Fruit fly (Drosophila melanogaster) whole organism, pupa: Measurements from ENCODE around the gene CAH7.

ENCODE experiments used
- CG10348 ChIP-seq: fragments of 200-800 bp; sonication (Bioruptor generic); IDR thresholded peaks from 2 replicates; pipeline ENCODE4 v1.3.6; 2022; ENCODE audit warnings: missing biosample characterization, missing genetic modification characterization
- CG14655 ChIP-seq: fragments of 200-800 bp; sonication (Bioruptor generic); optimal IDR thresholded peaks from 3 replicates; lab custom pipeline; 2017; ENCODE audit warnings: mild to moderate bottlenecking, missing biosample characterization, missing genetic modification reagents, missing genetic modification characterization
- CG15710 ChIP-seq: fragments of 200-800 bp; sonication (Bioruptor generic); optimal IDR thresholded peaks from 2 replicates; lab custom pipeline; 2018; ENCODE audit warnings: missing biosample characterization, mild to moderate bottlenecking, missing genetic modification characterization, moderate library complexity
- CG32121 ChIP-seq: fragments of 200-800 bp; sonication (Bioruptor generic); IDR thresholded peaks from 2 replicates; pipeline ENCODE4 v1.3.6; 2022; ENCODE audit warnings: missing biosample characterization, missing genetic modification characterization
- CG34367 ChIP-seq: fragments of 200-800 bp; sonication (Bioruptor generic); optimal IDR thresholded peaks from 2 replicates; lab custom pipeline; 2018; ENCODE audit warnings: missing biosample characterization, mild to moderate bottlenecking, missing genetic modification characterization
- CG4496 ChIP-seq: fragments of 200-800 bp; sonication (Bioruptor generic); IDR thresholded peaks from 3 replicates; pipeline ENCODE4 v1.3.6; 2022; ENCODE audit warnings: missing biosample characterization, missing genetic modification characterization
- CG8301 ChIP-seq: fragments of 200-800 bp; sonication (Bioruptor generic); optimal IDR thresholded peaks from 2 replicates; lab custom pipeline; 2018; ENCODE audit warnings: missing biosample characterization, mild to moderate bottlenecking, missing genetic modification characterization
- CG9948 ChIP-seq: fragments of 200-800 bp; sonication (Bioruptor generic); optimal IDR thresholded peaks from 2 replicates; lab custom pipeline; 2018; ENCODE audit warnings: missing biosample characterization, mild to moderate bottlenecking, missing genetic modification characterization, moderate library complexity
- EcR ChIP-seq: fragments of 200-800 bp; sonication (Bioruptor generic); optimal IDR thresholded peaks from 3 replicates; lab custom pipeline; 2019; ENCODE audit warnings: missing biosample characterization, missing genetic modification characterization, mild to moderate bottlenecking, moderate library complexity, missing genetic modification reagents
- Pif1B ChIP-seq: fragments of 200-800 bp; sonication (Bioruptor generic); optimal IDR thresholded peaks from 3 replicates; lab custom pipeline; 2016; ENCODE audit warnings: missing biosample characterization, missing genetic modification characterization
- Snoo ChIP-seq: fragments of 200-800 bp; sonication (Bioruptor generic); optimal IDR thresholded peaks from 3 replicates; lab custom pipeline; 2017; ENCODE audit warnings: missing biosample characterization, mild to moderate bottlenecking, missing genetic modification characterization, inconsistent platforms
- fd96Ca ChIP-seq: fragments of 200-800 bp; sonication (Bioruptor generic); IDR thresholded peaks from 3 replicates; pipeline ENCODE4 v1.3.6; 2022; ENCODE audit warnings: missing biosample characterization, missing genetic modification characterization

DNA sequence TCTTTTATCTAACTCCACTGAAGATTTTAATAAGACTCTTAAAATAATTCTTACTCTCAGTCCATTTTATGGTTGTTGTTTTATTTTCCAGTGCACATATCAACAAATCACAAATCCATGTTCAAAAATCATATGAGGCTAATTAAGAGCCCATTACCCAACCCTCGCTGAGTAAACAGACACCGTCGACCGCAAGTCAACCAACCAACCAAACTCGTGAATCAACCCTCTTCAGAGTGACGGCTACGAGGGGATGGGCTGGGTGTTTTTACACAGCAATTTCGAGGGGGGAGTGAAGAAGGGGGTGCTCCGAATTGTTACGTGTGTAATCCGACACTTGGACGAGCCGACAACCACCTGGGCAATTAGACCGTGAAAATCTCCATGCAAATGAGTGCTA lies 43.3 kb upstream of the CAH7 start:
- TF ChIP-seq CG34367 (tag; lab: Kevin White, UChicago) = no peak
- no peak for TF ChIP-seq CG9948 (tag; lab: Kevin White, UChicago)
- TF ChIP-seq EcR (GFP tag; lab: Kevin White, UChicago) = no peak
- TF ChIP-seq CG4496 (GFP tag; lab: Robert Waterston, UW) = no peak
- no peak for TF ChIP-seq CG8301
- no peak for TF ChIP-seq CG15710
- TF ChIP-seq CG10348 = no peak
- TF ChIP-seq Snoo = no peak
- no peak for TF ChIP-seq CG14655 (GFP tag; lab: Kevin White, UChicago)
- TF ChIP-seq CG32121 = no peak
- no peak for TF ChIP-seq fd96Ca (GFP tag; lab: Robert Waterston, UW)
- TF ChIP-seq Pif1B (GFP tag; lab: Kevin White, UChicago) = no peak
